Worm (Caenorhabditis elegans): ENCODE data around the gene F37A4.4.

The F37A4.4 gene

ce11 chrIII:6746008-6746407, 32.6 kb downstream of the F37A4.4 start, which contains the start of gene dig-1:
Gene dig-1, plus strand, starts transcription at chrIII:6746308.
- TF ChIP-seq ama-1 (optimal IDR thresholded peaks at IDR 0.05) = no peak
- TF ChIP-seq nhr-12 (tag; optimal IDR thresholded peaks at IDR 0.05) = no peak
- no peak for TF ChIP-seq eor-1 (tag; optimal IDR thresholded peaks at IDR 0.05)
- no peak for TF ChIP-seq nhr-237 (tag; optimal IDR thresholded peaks at IDR 0.05)
- TF ChIP-seq nfya-1 (tag; optimal IDR thresholded peaks at IDR 0.05; ENCODE audit: insufficient read depth) = no peak
- TF ChIP-seq unc-62 (GFP tag; optimal IDR thresholded peaks at IDR 0.05) = no peak
- TF ChIP-seq nhr-77 (tag; optimal IDR thresholded peaks at IDR 0.05) = no peak
- no peak for TF ChIP-seq egl-5 (tag; optimal IDR thresholded peaks at IDR 0.05)
- TF ChIP-seq ceh-82 (tag; optimal IDR thresholded peaks at IDR 0.05) = no peak
- no peak for TF ChIP-seq pha-4 (tag; optimal IDR thresholded peaks at IDR 0.05)
- TF ChIP-seq elt-1 (tag; optimal IDR thresholded peaks at IDR 0.05) = no peak
- TF ChIP-seq R02D3.7 (tag; optimal IDR thresholded peaks at IDR 0.05) = no peak
- TF ChIP-seq jun-1 (tag; optimal IDR thresholded peaks at IDR 0.05) = no peak

- TF ChIP-seq eor-1 (tag; optimal IDR thresholded peaks at IDR 0.05) (no peak), egl-5 (tag; optimal IDR thresholded peaks at IDR 0.05) (no peak), ZK546.5 (tag; optimal IDR thresholded peaks at IDR 0.05) (no peak), aly-2 (tag; optimal IDR thresholded peaks at IDR 0.05) (no peak), snpc-4 (tag; optimal IDR thresholded peaks at IDR 0.05) (no peak), ama-1 (optimal IDR thresholded peaks at IDR 0.05) (no peak), lin-39 (tag; optimal IDR thresholded peaks at IDR 0.05) (no peak), lin-15B (tag; optimal IDR thresholded peaks at IDR 0.05) (no peak), elt-2 (tag; optimal IDR thresholded peaks at IDR 0.05) (no peak), nhr-23 (tag; optimal IDR thresholded peaks at IDR 0.05) (no peak), sea-2 (GFP tag; optimal IDR thresholded peaks at IDR 0.05) (no peak), fkh-2 (tag; optimal IDR thresholded peaks at IDR 0.05) (no peak), elt-3 (tag; optimal IDR thresholded peaks at IDR 0.05) (no peak), ceh-82 (tag; optimal IDR thresholded peaks at IDR 0.05) (no peak)
Measured at ce11 chrIII:6746668-6747067, 33.3 kb downstream of the F37A4.4 start.

DNA sequence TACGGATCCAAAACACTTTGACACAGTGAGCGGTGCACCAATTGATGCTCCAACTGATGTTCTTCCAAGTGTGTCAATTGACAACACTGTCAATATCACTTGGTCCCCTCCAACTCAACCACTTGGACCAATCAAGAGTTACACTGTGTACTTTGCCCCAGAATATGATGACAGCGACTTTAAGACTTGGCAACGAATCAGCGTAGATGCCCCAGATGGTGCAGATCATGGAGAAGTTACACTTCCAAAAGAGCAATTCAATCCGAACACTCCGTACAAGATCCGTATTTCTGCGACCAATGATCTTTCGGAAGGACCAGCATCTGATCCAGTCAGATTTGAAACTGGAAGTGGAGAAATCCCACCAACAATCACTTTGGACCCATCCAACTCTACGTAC, 39.2 kb downstream of the F37A4.4 start:
- no peak for TF ChIP-seq nfya-1 (tag; optimal IDR thresholded peaks at IDR 0.05; ENCODE audit: insufficient read depth)
- TF ChIP-seq daf-12 (tag; optimal IDR thresholded peaks at IDR 0.05) = no peak
- no peak for TF ChIP-seq fos-1 (tag; optimal IDR thresholded peaks at IDR 0.05)
- no peak for TF ChIP-seq ceh-9 (tag; optimal IDR thresholded peaks at IDR 0.05)
- no peak for TF ChIP-seq lin-39 (tag; optimal IDR thresholded peaks at IDR 0.05)
- no peak for TF ChIP-seq ceh-82 (tag; optimal IDR thresholded peaks at IDR 0.05)
- no peak for TF ChIP-seq elt-2 (tag; optimal IDR thresholded peaks at IDR 0.05)
- TF ChIP-seq nhr-11 (tag; optimal IDR thresholded peaks at IDR 0.05) = no peak
- TF ChIP-seq nhr-23 (tag; optimal IDR thresholded peaks at IDR 0.05) = no peak

DNA sequence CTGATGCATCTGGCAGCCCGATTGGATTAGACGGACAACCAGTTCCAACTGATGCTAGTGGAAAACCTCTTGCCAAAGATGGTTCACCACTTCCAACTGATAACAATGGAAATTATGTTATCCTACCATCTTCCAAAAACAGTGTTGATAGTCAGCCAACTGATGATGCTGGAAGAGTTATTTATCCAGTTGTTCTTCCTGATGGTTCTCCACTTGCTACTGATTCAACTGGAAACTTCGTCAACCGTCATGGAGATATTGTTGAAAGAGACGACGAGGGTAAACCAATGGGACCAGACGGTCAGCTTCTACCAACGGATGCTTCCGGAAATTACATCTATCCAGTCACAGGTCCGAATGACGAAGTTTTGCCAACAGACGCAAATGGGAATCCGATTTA, 43.4 kb downstream of the F37A4.4 start:
- TF ChIP-seq R02D3.7 (tag; optimal IDR thresholded peaks at IDR 0.05) = no peak
- no peak for TF ChIP-seq nfya-1 (tag; optimal IDR thresholded peaks at IDR 0.05; ENCODE audit: insufficient read depth)
- no peak for TF ChIP-seq unc-62 (GFP tag; optimal IDR thresholded peaks at IDR 0.05)
- no peak for TF ChIP-seq fos-1 (tag; optimal IDR thresholded peaks at IDR 0.05)
- TF ChIP-seq lin-39 (tag; optimal IDR thresholded peaks at IDR 0.05) = no peak
- no peak for TF ChIP-seq ceh-16 (tag; optimal IDR thresholded peaks at IDR 0.05)
- no peak for TF ChIP-seq pha-4 (tag; optimal IDR thresholded peaks at IDR 0.05)
- no peak for TF ChIP-seq mdl-1 (tag; optimal IDR thresholded peaks at IDR 0.05)
- TF ChIP-seq nhr-76 (tag; optimal IDR thresholded peaks at IDR 0.05) = no peak
- no peak for TF ChIP-seq pqm-1 (tag; optimal IDR thresholded peaks at IDR 0.05)
- no peak for TF ChIP-seq ztf-11 (tag; optimal IDR thresholded peaks at IDR 0.05)
- TF ChIP-seq tbx-2 (tag; optimal IDR thresholded peaks at IDR 0.05) = no peak
- no peak for TF ChIP-seq ceh-82 (tag; optimal IDR thresholded peaks at IDR 0.05)
- TF ChIP-seq elt-2 (tag; optimal IDR thresholded peaks at IDR 0.05) = no peak
- no peak for TF ChIP-seq aly-2 (tag; optimal IDR thresholded peaks at IDR 0.05)
- no peak for TF ChIP-seq jun-1 (tag; optimal IDR thresholded peaks at IDR 0.05)
- no peak for TF ChIP-seq egl-27 (tag; optimal IDR thresholded peaks at IDR 0.05)
- no peak for TF ChIP-seq ztf-4 (tag; optimal IDR thresholded peaks at IDR 0.05)
- TF ChIP-seq nhr-11 (tag; optimal IDR thresholded peaks at IDR 0.05) = no peak

Measured in whole organism, L3 larva.